Worm (Caenorhabditis elegans): ENCODE data around the gene ZK666.1.

DNA sequence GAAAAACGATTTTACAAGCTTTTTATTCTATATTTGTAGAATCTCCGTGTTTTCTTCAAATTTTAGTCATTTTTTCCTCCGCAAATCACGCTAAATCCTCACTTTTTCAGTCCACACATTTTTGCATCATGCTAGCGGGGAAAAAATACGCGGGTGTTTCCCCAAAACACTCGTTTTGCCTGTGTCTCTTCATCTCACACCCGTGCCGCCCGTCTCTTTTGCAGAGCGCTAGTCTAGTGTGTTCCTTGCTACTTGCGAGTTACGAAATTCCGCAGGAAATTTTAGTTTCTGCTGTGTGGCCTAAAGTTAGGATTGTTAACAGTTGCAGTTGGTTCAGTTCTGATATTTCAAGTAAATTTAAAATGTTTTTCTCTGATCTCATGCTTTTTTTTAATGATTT lies 25.4 kb downstream of the ZK666.1 start:
- TF ChIP-seq mdl-1 (tag; optimal IDR thresholded peaks at IDR 0.05), result no peak
- no peak for TF ChIP-seq ceh-16 (tag; optimal IDR thresholded peaks at IDR 0.05)
- no peak for TF ChIP-seq ztf-11 (tag; optimal IDR thresholded peaks at IDR 0.05)
- TF ChIP-seq hmg-11 (tag; optimal IDR thresholded peaks at IDR 0.05), result no peak
- TF ChIP-seq nhr-25 (tag; optimal IDR thresholded peaks at IDR 0.05), result peak; percentile 27
- TF ChIP-seq tbx-2 (tag; optimal IDR thresholded peaks at IDR 0.05), result no peak
- no peak for TF ChIP-seq pha-4 (tag; optimal IDR thresholded peaks at IDR 0.05)
- TF ChIP-seq unc-62 (GFP tag; optimal IDR thresholded peaks at IDR 0.05), result no peak

All from whole organism, L3 larva.